Worm (Caenorhabditis elegans): ENCODE data around the gene dyc-1.
A peak's percentile ranks its signal among the peaks of the same experiment; 100 is the strongest.

The dyc-1 gene

ce11 chrX:14020290-14020689 is 29.0 kb upstream of the dyc-1 start, which contains the start of gene C04C11.1:
Gene C04C11.1 (plus strand): TSS chrX:14020590.
- TF ChIP-seq ceh-91 (GFP tag; IDR thresholded peaks at IDR 0.05) = no peak
- no peak for TF ChIP-seq Y56A3A.18 (GFP tag; IDR thresholded peaks at IDR 0.05)
- TF ChIP-seq hlh-12 (tag; optimal IDR thresholded peaks at IDR 0.05) = no peak
- no peak for TF ChIP-seq mxl-1 (tag; optimal IDR thresholded peaks at IDR 0.05)
- no peak for TF ChIP-seq ZK185.1 (tag; optimal IDR thresholded peaks at IDR 0.05; ENCODE audit: poor library complexity, severe bottlenecking)

DNA sequence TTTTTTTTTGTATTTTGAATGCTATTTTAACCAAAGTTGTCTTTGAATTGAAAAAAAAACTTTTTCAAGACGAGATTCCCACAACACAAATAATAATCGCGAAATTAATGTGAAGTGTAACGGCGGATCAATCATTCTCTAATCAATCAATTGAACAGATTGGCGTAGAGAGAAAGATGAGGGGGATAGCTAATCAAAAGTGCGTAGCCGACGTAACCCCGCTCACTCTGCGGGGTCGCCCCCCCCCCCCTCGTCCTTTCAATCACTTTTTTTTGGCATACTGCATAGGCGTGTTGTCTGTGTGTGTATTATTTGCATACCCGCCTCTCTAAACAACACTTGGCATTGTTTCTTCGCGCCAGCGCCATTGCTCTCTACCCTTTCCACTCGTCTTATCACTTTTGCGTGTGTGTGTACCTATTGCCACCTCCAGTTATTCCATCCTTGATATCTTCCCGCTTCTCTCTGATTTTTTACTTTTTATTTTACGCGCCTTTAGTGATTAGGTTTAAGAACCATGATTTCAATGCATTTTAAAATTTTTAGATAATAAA is 24.9 kb upstream of the dyc-1 start:
- TF ChIP-seq nfya-2 (GFP tag; IDR thresholded peaks at IDR 0.05) (no peak), snpc-4 (GFP tag; optimal IDR thresholded peaks at IDR 0.05) (no peak), snpc-4 (tag; optimal IDR thresholded peaks at IDR 0.05) (no peak), nhr-80 (tag; optimal IDR thresholded peaks at IDR 0.05) (peak; percentile 76), unc-62 (GFP tag; optimal IDR thresholded peaks at IDR 0.05) (no peak), zfh-2 (GFP tag; conservative IDR thresholded peaks at IDR 0.05) (0 out of 2 replicates have a peak, but pooled peaks have one; percentile 25), snpc-1.1 (tag; optimal IDR thresholded peaks at IDR 0.05; ENCODE audit: insufficient read depth) (no peak)

DNA sequence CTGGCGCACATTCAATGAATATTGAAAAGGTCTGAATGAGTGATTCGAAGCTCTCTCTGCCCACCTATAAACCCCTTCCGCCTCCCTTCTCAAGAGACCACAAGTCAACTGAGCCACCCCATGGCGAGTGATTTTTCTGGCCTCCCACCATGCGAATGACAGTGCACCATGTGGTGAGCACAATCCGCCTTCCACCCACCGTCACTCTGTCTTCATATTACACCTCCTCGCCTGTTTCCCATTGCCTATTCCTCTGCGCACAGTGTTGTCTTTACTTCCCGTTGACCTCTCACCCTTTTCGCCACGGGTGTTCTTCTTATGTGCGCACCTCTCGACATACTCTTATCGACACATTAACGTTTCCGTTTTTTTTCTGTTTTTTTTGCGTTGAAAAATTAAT is 22.4 kb upstream of the dyc-1 start:
- no peak for TF ChIP-seq egl-44 (GFP tag; IDR thresholded peaks at IDR 0.05)
- TF ChIP-seq zfh-2 (GFP tag; conservative IDR thresholded peaks at IDR 0.05) = peak; percentile 34; the same call in 1 of the 2 replicates

DNA sequence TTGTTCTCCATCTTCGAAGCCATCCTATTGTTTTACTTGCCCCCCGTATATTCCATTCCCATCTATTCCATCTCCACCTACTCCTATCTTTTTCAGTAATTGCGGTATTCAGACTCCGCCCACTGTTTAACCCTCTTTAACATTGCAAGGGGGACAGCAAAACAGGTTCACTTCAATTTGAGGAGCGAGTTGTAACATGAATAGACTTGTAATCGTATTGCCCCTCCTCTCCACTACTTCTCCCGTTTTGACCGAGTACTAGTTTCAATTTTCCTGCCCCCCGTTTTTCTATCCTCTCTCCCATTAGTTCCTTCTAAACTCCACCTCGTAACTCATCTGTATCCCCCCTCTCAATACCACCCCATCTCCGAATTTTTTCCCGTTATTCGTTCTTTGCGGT is 20.8 kb upstream of the dyc-1 start:
- TF ChIP-seq B0336.3 (GFP tag; IDR thresholded peaks at IDR 0.05) (no peak), F55B11.4 (tag; optimal IDR thresholded peaks at IDR 0.05; ENCODE audit: borderline replicate concordance, insufficient read depth) (no peak), bed-1 (GFP tag; IDR thresholded peaks at IDR 0.05) (no peak), athp-1 (tag; optimal IDR thresholded peaks at IDR 0.05) (no peak), Y67H2A.10 (GFP tag; conservative IDR thresholded peaks at IDR 0.05) (no peak)

DNA sequence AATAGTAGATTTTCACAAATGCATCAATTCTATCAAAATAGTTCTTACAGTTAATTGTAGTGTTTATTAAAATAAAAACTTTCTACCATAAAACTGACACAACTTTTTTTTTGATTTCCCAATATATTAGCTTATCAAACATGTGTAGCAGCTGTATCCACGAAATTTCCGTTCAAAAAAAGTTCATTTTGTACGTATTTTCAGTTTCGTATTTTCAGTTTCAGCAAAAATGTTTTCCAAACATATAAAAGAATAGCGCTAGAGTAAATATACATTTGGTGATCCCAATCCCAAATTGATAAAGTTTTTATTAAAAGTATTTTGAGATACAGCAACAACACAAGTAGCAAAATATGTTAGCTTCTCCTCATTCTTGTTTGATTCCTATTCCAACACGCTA is 19.9 kb upstream of the dyc-1 start:
- TF ChIP-seq F52B5.7 (tag; optimal IDR thresholded peaks at IDR 0.05) = no peak

- TF ChIP-seq madf-8 (GFP tag; conservative IDR thresholded peaks at IDR 0.05) (no peak), die-1 (tag; optimal IDR thresholded peaks at IDR 0.05) (no peak), ztf-25 (GFP tag; IDR thresholded peaks at IDR 0.05) (no peak), zim-3 (tag; optimal IDR thresholded peaks at IDR 0.05) (no peak), sdz-38 (tag; optimal IDR thresholded peaks at IDR 0.05) (no peak), snpc-1.1 (tag; optimal IDR thresholded peaks at IDR 0.05; ENCODE audit: insufficient read depth) (no peak), snpc-4 (GFP tag; optimal IDR thresholded peaks at IDR 0.05) (no peak), snpc-4 (tag; optimal IDR thresholded peaks at IDR 0.05) (no peak), let-526 (GFP tag; IDR thresholded peaks at IDR 0.05) (no peak), nhr-27 (tag; optimal IDR thresholded peaks at IDR 0.05) (no peak), mel-28 (tag; optimal IDR thresholded peaks at IDR 0.05; ENCODE audit: borderline replicate concordance) (no peak), B0261.1 (tag; optimal IDR thresholded peaks at IDR 0.05) (no peak)
Observed at ce11 chrX:14029872-14030271, 19.5 kb upstream of the dyc-1 start.

ce11 chrX:14030524-14030923 is 18.8 kb upstream of the dyc-1 start:
- no peak for TF ChIP-seq F22D6.2 (tag; optimal IDR thresholded peaks at IDR 0.05)
- no peak for TF ChIP-seq nfya-2 (GFP tag; IDR thresholded peaks at IDR 0.05)
- TF ChIP-seq egl-18 (GFP tag; IDR thresholded peaks at IDR 0.05) = no peak
- TF ChIP-seq unc-130 (GFP tag; optimal IDR thresholded peaks at IDR 0.05) = no peak
- no peak for TF ChIP-seq let-526 (GFP tag; IDR thresholded peaks at IDR 0.05)
- TF ChIP-seq nhr-27 (tag; optimal IDR thresholded peaks at IDR 0.05) = no peak
- TF ChIP-seq nhr-80 (tag; optimal IDR thresholded peaks at IDR 0.05) = peak; percentile 21
- no peak for TF ChIP-seq ceh-40 (GFP tag; IDR thresholded peaks at IDR 0.05)
- no peak for TF ChIP-seq hlh-26 (GFP tag; conservative IDR thresholded peaks at IDR 0.05)

Measured in whole organism, young adult.